Worm (Caenorhabditis elegans) whole organism, young adult: ENCODE measurements around the gene H04D03.4.

Source experiments
- C06A6.2 ChIP-seq: fragments of 200-800 bp; sonication (Bioruptor generic); conservative IDR thresholded peaks from 2 replicates; pipeline ENCODE4 v1.3.6; 2022; ENCODE audit warnings: missing genetic modification characterization, missing compliant biosample characterization
- C17E4.6 ChIP-seq: fragments of 200-800 bp; sonication (Bioruptor generic); IDR thresholded peaks from 2 replicates; pipeline ENCODE4 v1.3.6; 2022; ENCODE audit warnings: missing genetic modification reagents, missing genetic modification characterization, missing compliant biosample characterization
- F39B2.1 ChIP-seq: fragments of 200-800 bp; sonication (Bioruptor generic); IDR thresholded peaks from 2 replicates; pipeline ENCODE4 v1.3.6; 2022; ENCODE audit warnings: missing genetic modification reagents, missing genetic modification characterization, missing compliant biosample characterization
- F57A8.1 ChIP-seq: fragments of 200-800 bp; sonication (Bioruptor generic); optimal IDR thresholded peaks from 2 replicates; lab custom pipeline; 2018; ENCODE audit warnings: mild to moderate bottlenecking, missing genetic modification characterization, moderate library complexity, missing compliant biosample characterization
- T07F8.4 ChIP-seq: sonication (generic microtip); optimal IDR thresholded peaks from 2 replicates; lab custom pipeline; 2016; ENCODE audit warnings: mild to moderate bottlenecking, missing genetic modification characterization, moderate library complexity, missing compliant biosample characterization
- Y53G8AR.9 ChIP-seq: fragments of 200-800 bp; sonication (Bioruptor generic); conservative IDR thresholded peaks from 2 replicates; pipeline ENCODE4 v1.3.6; 2022; ENCODE audit warnings: missing genetic modification reagents, missing genetic modification characterization, missing compliant biosample characterization
- Y56A3A.18 ChIP-seq: fragments of 200-800 bp; sonication (Bioruptor generic); IDR thresholded peaks from 2 replicates; pipeline ENCODE4 v1.3.6; 2022; ENCODE audit warnings: missing genetic modification reagents, missing genetic modification characterization, missing compliant biosample characterization
- Y79H2A.3 ChIP-seq: fragments of 200-800 bp; sonication (Bioruptor generic); conservative IDR thresholded peaks from 2 replicates; pipeline ENCODE4 v1.3.6; 2022; ENCODE audit warnings: missing genetic modification reagents, missing genetic modification characterization, missing compliant biosample characterization
- Y95B8A.8 ChIP-seq: fragments of 200-800 bp; sonication (Bioruptor generic); IDR thresholded peaks from 2 replicates; pipeline ENCODE4 v1.3.6; 2022; ENCODE audit warnings: missing genetic modification reagents, missing genetic modification characterization, missing compliant biosample characterization
- ZK185.1 ChIP-seq: sonication (generic microtip); optimal IDR thresholded peaks from 2 replicates; lab custom pipeline; 2016; ENCODE audit warnings: mild to moderate bottlenecking, missing genetic modification characterization, missing compliant biosample characterization; ENCODE audit not compliant: poor library complexity, severe bottlenecking
- ama-1 ChIP-seq, 3 experiments: fragments of 150-350 bp in 1 of 3; sonication (generic microtip) in 2 of 3; optimal IDR thresholded peaks; 2 replicates each; lab custom pipeline; 2014 to 2018; ENCODE audit warnings: missing biosample characterization in 2 of 3, missing genetic modification characterization in 2 of 3, missing genetic modification reagents in 2 of 3
- cebp-1 ChIP-seq, 2 experiments: fragments of 200-800 bp in 1 of 2; sonication (Bioruptor generic) in 1 of 2; sonication (generic microtip) in 1 of 2; IDR thresholded peaks in 1 of 2; optimal IDR thresholded peaks in 1 of 2; 2 replicates each; pipeline versions ENCODE4 v1.3.6 to Lab custom; 2017 to 2022; ENCODE audit warnings: missing compliant biosample characterization in 2 of 2, missing genetic modification characterization in 2 of 2, mild to moderate bottlenecking in 1 of 2, missing genetic modification reagents in 1 of 2, moderate library complexity in 1 of 2
- ceh-27 ChIP-seq: fragments of 200-800 bp; sonication (Bioruptor generic); optimal IDR thresholded peaks from 2 replicates; lab custom pipeline; 2018; ENCODE audit warnings: mild to moderate bottlenecking, missing genetic modification characterization, moderate library complexity, missing compliant biosample characterization
- ceh-58 ChIP-seq: fragments of 200-800 bp; sonication (Bioruptor generic); IDR thresholded peaks from 2 replicates; pipeline ENCODE4 v1.3.6; 2022; ENCODE audit warnings: missing genetic modification characterization, missing compliant biosample characterization
- chd-7 ChIP-seq: sonication (generic microtip); optimal IDR thresholded peaks from 2 replicates; lab custom pipeline; 2016; ENCODE audit warnings: mild to moderate bottlenecking, missing genetic modification characterization, moderate library complexity, missing compliant biosample characterization
- die-1 ChIP-seq: sonication (generic microtip); optimal IDR thresholded peaks from 2 replicates; lab custom pipeline; 2016; ENCODE audit warnings: missing genotype, mild to moderate bottlenecking, missing genetic modification characterization, missing compliant biosample characterization
- dpff-1 ChIP-seq: sonication (generic microtip); optimal IDR thresholded peaks from 2 replicates; lab custom pipeline; 2017; ENCODE audit warnings: mild to moderate bottlenecking, missing genetic modification characterization, missing compliant biosample characterization
- efl-1 ChIP-seq: fragments of 150-350 bp; optimal IDR thresholded peaks from 2 replicates; lab custom pipeline; 2014; ENCODE audit warnings: missing biosample characterization, missing genetic modification reagents, missing genetic modification characterization
- egl-18 ChIP-seq: fragments of 200-800 bp; sonication (Bioruptor generic); IDR thresholded peaks from 2 replicates; pipeline ENCODE4 v1.3.6; 2022; ENCODE audit warnings: missing genetic modification reagents, missing genetic modification characterization, missing compliant biosample characterization
- ekl-4 ChIP-seq: fragments of 200-800 bp; sonication (Bioruptor generic); IDR thresholded peaks from 2 replicates; pipeline ENCODE4 v1.3.6; 2022; ENCODE audit warnings: missing genetic modification reagents, missing genetic modification characterization, missing compliant biosample characterization
- ets-4 ChIP-seq: fragments of 200-800 bp; sonication (Bioruptor generic); optimal IDR thresholded peaks from 2 replicates; lab custom pipeline; 2018; ENCODE audit warnings: mild to moderate bottlenecking, missing genetic modification characterization, missing compliant biosample characterization
- hlh-26 ChIP-seq: fragments of 200-800 bp; sonication (Bioruptor generic); conservative IDR thresholded peaks from 2 replicates; pipeline ENCODE4 v1.3.6; 2022; ENCODE audit warnings: missing genetic modification reagents, missing genetic modification characterization, missing compliant biosample characterization
- hmg-20 ChIP-seq: fragments of 200-800 bp; sonication (Bioruptor generic); IDR thresholded peaks from 2 replicates; pipeline ENCODE4 v1.3.6; 2022; ENCODE audit warnings: missing genetic modification reagents, missing genetic modification characterization, missing compliant biosample characterization
- lag-1 ChIP-seq: fragments of 200-800 bp; sonication (Bioruptor generic); IDR thresholded peaks from 2 replicates; pipeline ENCODE4 v1.3.6; 2022; ENCODE audit warnings: missing genetic modification reagents, missing genetic modification characterization, missing compliant biosample characterization
- lin-35 ChIP-seq, 3 experiments: fragments of 150-350 bp in 2 of 3; sonication (generic microtip) in 1 of 3; optimal IDR thresholded peaks; 2 replicates each; lab custom pipeline; 2014 to 2018; ENCODE audit warnings: missing biosample characterization in 3 of 3, missing genetic modification characterization in 3 of 3, missing genetic modification reagents in 3 of 3
- lin-40 ChIP-seq: sonication (generic microtip); optimal IDR thresholded peaks from 2 replicates; lab custom pipeline; 2016; ENCODE audit warnings: missing genetic modification characterization, mild to moderate bottlenecking, missing compliant biosample characterization, missing genotype, missing genetic modification reagents
- lir-1 ChIP-seq: fragments of 200-800 bp; sonication (Bioruptor generic); conservative IDR thresholded peaks from 2 replicates; pipeline ENCODE4 v1.3.6; 2022; ENCODE audit warnings: missing genetic modification reagents, missing genetic modification characterization, missing compliant biosample characterization
- lsy-27 ChIP-seq: sonication (generic microtip); optimal IDR thresholded peaks from 2 replicates; lab custom pipeline; 2017; ENCODE audit warnings: missing genetic modification characterization, mild to moderate bottlenecking, missing compliant biosample characterization, antibody characterized with exemption, missing genotype, borderline replicate concordance; ENCODE audit not compliant: insufficient read depth
- madf-8 ChIP-seq: fragments of 200-800 bp; sonication (Bioruptor generic); conservative IDR thresholded peaks from 2 replicates; pipeline ENCODE4 v1.3.6; 2022; ENCODE audit warnings: missing genetic modification reagents, missing genetic modification characterization, missing compliant biosample characterization
- mel-28 ChIP-seq: sonication (generic microtip); optimal IDR thresholded peaks from 2 replicates; lab custom pipeline; 2016; ENCODE audit warnings: borderline replicate concordance, mild to moderate bottlenecking, missing genetic modification characterization, missing compliant biosample characterization
- nfya-1 ChIP-seq: sonication (generic microtip); optimal IDR thresholded peaks from 2 replicates; lab custom pipeline; 2017; ENCODE audit warnings: antibody characterized with exemption, missing compliant biosample characterization, missing genetic modification characterization, borderline replicate concordance; ENCODE audit not compliant: insufficient read depth
- nfya-2 ChIP-seq: fragments of 200-800 bp; sonication (Bioruptor generic); IDR thresholded peaks from 2 replicates; pipeline ENCODE4 v1.3.6; 2022; ENCODE audit warnings: missing genetic modification reagents, missing genetic modification characterization, missing compliant biosample characterization
- nhr-120 ChIP-seq: fragments of 200-800 bp; sonication (Bioruptor generic); IDR thresholded peaks from 2 replicates; pipeline ENCODE4 v1.3.6; 2022; ENCODE audit warnings: missing genetic modification characterization, missing compliant biosample characterization
- nhr-179 ChIP-seq: sonication (generic microtip); optimal IDR thresholded peaks from 2 replicates; lab custom pipeline; 2016; ENCODE audit warnings: mild to moderate bottlenecking, missing genetic modification characterization, missing compliant biosample characterization
- nhr-27 ChIP-seq: fragments of 200-800 bp; sonication (Bioruptor generic); optimal IDR thresholded peaks from 2 replicates; lab custom pipeline; 2018; ENCODE audit warnings: mild to moderate bottlenecking, missing genetic modification characterization, moderate library complexity, missing compliant biosample characterization
- rcor-1 ChIP-seq: fragments of 200-800 bp; sonication (Bioruptor generic); IDR thresholded peaks from 2 replicates; pipeline ENCODE4 v1.3.6; 2022; ENCODE audit warnings: missing genetic modification reagents, missing genetic modification characterization, missing compliant biosample characterization
- snpc-1.3 ChIP-seq: sonication (generic microtip); optimal IDR thresholded peaks from 2 replicates; lab custom pipeline; 2017; ENCODE audit warnings: missing genetic modification characterization, mild to moderate bottlenecking, missing compliant biosample characterization, antibody characterized with exemption, moderate library complexity, missing genotype, missing genetic modification reagents; ENCODE audit not compliant: insufficient read depth
- snpc-4 ChIP-seq, 5 experiments: fragments of 150-350 bp in 1 of 5; sonication (generic microtip) in 4 of 5; optimal IDR thresholded peaks; 2 replicates each; lab custom pipeline; 2014 to 2018; ENCODE audit warnings: missing genetic modification characterization in 5 of 5, missing biosample characterization in 3 of 5, antibody characterized with exemption in 2 of 5, mild to moderate bottlenecking in 2 of 5, missing compliant biosample characterization in 2 of 5, missing genotype in 2 of 5, moderate library complexity in 2 of 5, missing genetic modification reagents in 1 of 5
- sptf-2 ChIP-seq: fragments of 200-800 bp; sonication (Bioruptor generic); optimal IDR thresholded peaks from 2 replicates; lab custom pipeline; 2018; ENCODE audit warnings: mild to moderate bottlenecking, missing genetic modification characterization, missing compliant biosample characterization
- unc-130 ChIP-seq: sonication (generic microtip); optimal IDR thresholded peaks from 2 replicates; lab custom pipeline; 2016; ENCODE audit warnings: missing genetic modification reagents, missing genetic modification characterization, missing compliant biosample characterization
- unc-62 ChIP-seq: fragments of 150-350 bp; optimal IDR thresholded peaks from 2 replicates; lab custom pipeline; 2014; ENCODE audit warnings: missing biosample characterization, missing genetic modification reagents, missing genetic modification characterization
- zfh-2 ChIP-seq: fragments of 200-800 bp; sonication (Bioruptor generic); conservative IDR thresholded peaks from 2 replicates; pipeline ENCODE4 v1.3.6; 2022; ENCODE audit warnings: missing genetic modification reagents, missing genetic modification characterization, missing compliant biosample characterization
- ztf-18 ChIP-seq: sonication (generic microtip); optimal IDR thresholded peaks from 2 replicates; lab custom pipeline; 2016; ENCODE audit warnings: missing genotype, mild to moderate bottlenecking, missing genetic modification characterization, missing compliant biosample characterization
- ztf-25 ChIP-seq: fragments of 200-800 bp; sonication (Bioruptor generic); IDR thresholded peaks from 2 replicates; pipeline ENCODE4 v1.3.6; 2022; ENCODE audit warnings: missing genetic modification reagents, missing genetic modification characterization, missing compliant biosample characterization
- ztf-6 ChIP-seq: fragments of 200-800 bp; sonication (Bioruptor generic); IDR thresholded peaks from 2 replicates; pipeline ENCODE4 v1.3.6; 2022; ENCODE audit warnings: missing genetic modification reagents, missing genetic modification characterization, missing compliant biosample characterization

The H04D03.4 gene

DNA sequence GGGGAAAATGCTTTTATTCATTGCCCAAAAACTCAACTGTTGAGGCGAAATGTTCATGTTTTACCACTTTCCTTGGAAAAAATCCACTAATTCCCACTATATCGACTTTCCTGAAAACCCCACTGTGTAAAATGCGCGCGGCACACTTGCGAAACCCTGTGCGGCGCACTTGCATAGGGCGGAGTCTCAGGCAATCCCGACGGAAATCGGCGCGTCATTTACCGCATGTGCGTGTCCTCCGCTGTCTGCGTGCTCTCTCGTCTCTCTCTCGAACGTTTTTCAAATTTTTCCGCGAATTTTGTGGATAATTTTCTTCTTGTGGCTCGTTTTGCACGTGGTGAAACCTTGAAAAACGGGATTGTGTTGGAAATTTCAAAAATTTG lies 10.2 kb upstream of the H04D03.4 start, which contains the start of gene atx-2 (continued):
- peak; percentile 77 for TF ChIP-seq efl-1 (GFP tag; lab: Kevin White, UChicago)
- TF ChIP-seq ztf-6 (GFP tag; lab: Robert Waterston, UW) = 0 out of 2 replicates have a peak, but pooled peaks have one; percentile 76
- TF ChIP-seq ceh-27 = peak; percentile 96
- no peak for TF ChIP-seq nhr-179
- TF ChIP-seq lsy-27 = no peak
- TF ChIP-seq unc-130 (GFP tag; lab: Kevin White, UChicago) = peak; percentile 55
- peak; percentile 93 for TF ChIP-seq Y79H2A.3 (GFP tag; lab: Robert Waterston, UW)
- TF ChIP-seq Y53G8AR.9 = peak; percentile 87
- peak; percentile 94 for TF ChIP-seq C06A6.2
- peak; percentile 88 for TF ChIP-seq ets-4 (GFP tag; lab: Kevin White, UChicago)
- peak; percentile 84 for TF ChIP-seq ekl-4 (GFP tag; lab: Robert Waterston, UW)
- TF ChIP-seq F57A8.1 (GFP tag; lab: Kevin White, UChicago) = no peak
- TF ChIP-seq zfh-2 = peak; percentile 97
- TF ChIP-seq nfya-1 (tag; lab: Kevin White, UChicago) = no peak
- peak; percentile 92 for TF ChIP-seq chd-7
- TF ChIP-seq nhr-27 (tag; lab: Kevin White, UChicago) = no peak
- peak; percentile 96 for TF ChIP-seq ZK185.1
- TF ChIP-seq ztf-18 (tag; lab: Kevin White, UChicago) = peak; percentile 72
- TF ChIP-seq lir-1 (GFP tag; lab: Robert Waterston, UW) = peak; percentile 83
- no peak for TF ChIP-seq nfya-2
- TF ChIP-seq egl-18 (GFP tag; lab: Robert Waterston, UW) = no peak
- no peak for TF ChIP-seq ama-1 (optimal IDR thresholded peaks at IDR 0.05; lab: Kevin White, UChicago)
- peak in 1 of 2 experiments; percentile 27 for TF ChIP-seq ama-1 (GFP tag; optimal IDR thresholded peaks at IDR 0.05; lab: Kevin White, UChicago)
- peak; percentile 1 for TF ChIP-seq T07F8.4
- peak in 2 of 3 experiments; percentile 70 to 80 for TF ChIP-seq lin-35 (GFP tag; optimal IDR thresholded peaks at IDR 0.05; lab: Kevin White, UChicago)
- peak; percentile 61 for TF ChIP-seq madf-8 (GFP tag; lab: Robert Waterston, UW)
- TF ChIP-seq Y56A3A.18 (GFP tag; lab: Robert Waterston, UW) = no peak
- TF ChIP-seq C17E4.6 (GFP tag; lab: Robert Waterston, UW) = peak; percentile 84
- no peak for TF ChIP-seq lag-1 (GFP tag; lab: Robert Waterston, UW)
- TF ChIP-seq hmg-20 (GFP tag; lab: Robert Waterston, UW) = peak; percentile 83
- peak; percentile 90 for TF ChIP-seq Y95B8A.8
- TF ChIP-seq ceh-58 (GFP tag; lab: Robert Waterston, UW) = 0 out of 2 replicates have a peak, but pooled peaks have one; percentile 64
- TF ChIP-seq ztf-25 (GFP tag; lab: Robert Waterston, UW) = peak; percentile 96
- peak; percentile 69 for TF ChIP-seq snpc-4 (GFP tag; optimal IDR thresholded peaks at IDR 0.05; lab: Kevin White, UChicago)
- TF ChIP-seq snpc-4 (tag; optimal IDR thresholded peaks at IDR 0.05; lab: Kevin White, UChicago) = peak; percentile 6 to 84 (median 62)
- peak; percentile 74 for TF ChIP-seq lin-40 (tag; lab: Kevin White, UChicago)
- peak; percentile 88 for TF ChIP-seq sptf-2 (GFP tag; lab: Kevin White, UChicago)
- peak; percentile 58 for TF ChIP-seq snpc-1.3 (tag; lab: Kevin White, UChicago)
- no peak for TF ChIP-seq unc-62 (GFP tag; lab: Kevin White, UChicago)
- TF ChIP-seq hlh-26 (GFP tag; lab: Robert Waterston, UW) = no peak
- TF ChIP-seq F39B2.1 = 0 out of 2 replicates have a peak, but pooled peaks have one; percentile 48
- TF ChIP-seq cebp-1 (GFP tag; IDR thresholded peaks at IDR 0.05; lab: Robert Waterston, UW) = peak; percentile 82
- peak; percentile 95 for TF ChIP-seq cebp-1 (tag; optimal IDR thresholded peaks at IDR 0.05; lab: Kevin White, UChicago)
- TF ChIP-seq nhr-120 = no peak
- no peak for TF ChIP-seq dpff-1 (tag; lab: Kevin White, UChicago)
- peak; percentile 91 for TF ChIP-seq rcor-1 (GFP tag; lab: Robert Waterston, UW)
- TF ChIP-seq die-1 (tag; lab: Kevin White, UChicago) = peak; percentile 90
- peak; percentile 76 for TF ChIP-seq mel-28
